Worm (Caenorhabditis elegans) whole organism, L2 larva: ENCODE results near the gene F07F6.1.

Experiments
- R02D3.7 ChIP-seq: fragments of 150-350 bp; optimal IDR thresholded peaks from 2 replicates; lab custom pipeline; 2014; ENCODE audit warnings: missing biosample characterization, missing genetic modification characterization
- aly-2 ChIP-seq: fragments of 150-350 bp; optimal IDR thresholded peaks from 2 replicates; lab custom pipeline; 2014; ENCODE audit warnings: missing biosample characterization, missing genetic modification characterization
- elt-1 ChIP-seq: fragments of 150-350 bp; optimal IDR thresholded peaks from 2 replicates; lab custom pipeline; 2014; ENCODE audit warnings: missing biosample characterization, missing genetic modification characterization
- fos-1 ChIP-seq: fragments of 150-350 bp; optimal IDR thresholded peaks from 2 replicates; lab custom pipeline; 2014; ENCODE audit warnings: missing biosample characterization, missing genetic modification characterization
- lsy-2 ChIP-seq, 2 experiments: fragments of 150-350 bp in 1 of 2; sonication (generic microtip) in 1 of 2; optimal IDR thresholded peaks; 2 replicates each; lab custom pipeline; 2014 to 2017; ENCODE audit warnings: missing biosample characterization in 2 of 2, missing genetic modification characterization in 2 of 2
- mbf-1 ChIP-seq: sonication (generic microtip); optimal IDR thresholded peaks from 2 replicates; lab custom pipeline; 2017; ENCODE audit warnings: missing biosample characterization, missing genetic modification characterization
- mdl-1 ChIP-seq, 2 experiments: fragments of 150-350 bp in 1 of 2; sonication (generic microtip) in 1 of 2; optimal IDR thresholded peaks; 2 replicates each; lab custom pipeline; 2017; ENCODE audit warnings: missing biosample characterization in 2 of 2, missing genetic modification characterization in 2 of 2
- nhr-129 ChIP-seq: fragments of 150-350 bp; optimal IDR thresholded peaks from 2 replicates; lab custom pipeline; 2014; ENCODE audit warnings: missing biosample characterization, missing genetic modification characterization
- nhr-237 ChIP-seq: fragments of 150-350 bp; optimal IDR thresholded peaks from 2 replicates; lab custom pipeline; 2014; ENCODE audit warnings: missing biosample characterization, missing genetic modification characterization
- unc-62 ChIP-seq: fragments of 150-350 bp; optimal IDR thresholded peaks from 2 replicates; lab custom pipeline; 2014; ENCODE audit warnings: missing biosample characterization, missing genetic modification reagents, missing genetic modification characterization
- zag-1 ChIP-seq: fragments of 150-350 bp; optimal IDR thresholded peaks from 2 replicates; lab custom pipeline; 2014; ENCODE audit warnings: missing biosample characterization, missing genetic modification characterization

DNA sequence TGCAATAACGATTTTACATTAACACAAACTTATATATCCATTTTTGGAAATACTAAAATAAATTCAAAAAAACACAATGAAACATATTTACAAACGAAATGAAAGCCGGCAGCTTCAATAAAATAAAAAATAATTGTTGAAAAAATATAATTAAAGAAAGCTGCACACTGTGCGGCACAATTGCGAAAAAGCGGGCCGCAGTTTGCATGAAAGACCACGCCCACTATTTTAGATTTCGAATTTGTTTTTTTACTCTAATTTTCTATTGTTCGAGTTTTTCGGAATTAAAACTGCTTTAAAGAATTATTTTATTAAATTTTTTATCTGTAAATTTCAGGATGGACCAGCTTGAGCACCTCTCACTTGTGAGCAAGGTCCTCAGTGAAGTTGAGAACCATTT lies 38.5 kb upstream of the F07F6.1 start, which contains the start of gene mog-5:
- TF ChIP-seq nhr-237 (no peak), mbf-1 (tag; lab: Kevin White, UChicago) (no peak), elt-1 (tag; lab: Kevin White, UChicago) (no peak), fos-1 (no peak), lsy-2 (tag; optimal IDR thresholded peaks at IDR 0.05; lab: Kevin White, UChicago) (no peak), mdl-1 (tag; optimal IDR thresholded peaks at IDR 0.05; lab: Kevin White, UChicago) (no peak), unc-62 (GFP tag; lab: Kevin White, UChicago) (no peak), zag-1 (tag; lab: Kevin White, UChicago) (no peak), R02D3.7 (tag; lab: Kevin White, UChicago) (no peak), aly-2 (tag; lab: Kevin White, UChicago) (no peak), nhr-129 (tag; lab: Kevin White, UChicago) (no peak)
